Fruit fly (Drosophila melanogaster) whole organism, embryonic: ENCODE measurements around the gene sing.

Experiments used
- Atf6 ChIP-seq: fragments of 200-800 bp; sonication (Bioruptor generic); IDR thresholded peaks from 2 replicates; pipeline ENCODE4 v1.3.6; 2022; ENCODE audit warnings: missing biosample characterization, missing genetic modification characterization
- CG11247 ChIP-seq: fragments of 200-800 bp; sonication (Bioruptor generic); IDR thresholded peaks from 2 replicates; pipeline ENCODE4 v1.3.6; 2022; ENCODE audit warnings: missing biosample characterization, missing genetic modification characterization
- CG11456 ChIP-seq: fragments of 200-800 bp; sonication (Bioruptor generic); IDR thresholded peaks from 3 replicates; pipeline ENCODE4 v1.3.6; 2022; ENCODE audit warnings: missing biosample characterization, missing genetic modification characterization
- CG11560 ChIP-seq: fragments of 200-800 bp; sonication (Bioruptor generic); IDR thresholded peaks from 3 replicates; pipeline ENCODE4 v1.3.6; 2022; ENCODE audit warnings: missing biosample characterization, missing genetic modification characterization
- CG11723 ChIP-seq: fragments of 200-800 bp; sonication (Bioruptor generic); optimal IDR thresholded peaks from 2 replicates; lab custom pipeline; 2017; ENCODE audit warnings: missing biosample characterization, mild to moderate bottlenecking, missing genetic modification characterization
- CG12744 ChIP-seq: fragments of 200-800 bp; sonication (Bioruptor generic); optimal IDR thresholded peaks from 2 replicates; lab custom pipeline; 2016; ENCODE audit warnings: missing biosample characterization, missing genetic modification characterization
- CG12769 ChIP-seq: fragments of 200-800 bp; sonication (Bioruptor generic); optimal IDR thresholded peaks from 2 replicates; lab custom pipeline; 2019; ENCODE audit warnings: missing biosample characterization, mild to moderate bottlenecking, missing genetic modification characterization, moderate library complexity
- CG14441 ChIP-seq: fragments of 200-800 bp; sonication (Bioruptor generic); IDR thresholded peaks from 2 replicates; pipeline ENCODE4 v1.3.6; 2022; ENCODE audit warnings: missing biosample characterization, missing genetic modification characterization
- CG14965 ChIP-seq: fragments of 200-800 bp; sonication (Bioruptor generic); optimal IDR thresholded peaks from 2 replicates; lab custom pipeline; 2016; ENCODE audit warnings: missing biosample characterization, missing genetic modification characterization, borderline replicate concordance
- CG17568 ChIP-seq: fragments of 200-800 bp; sonication (Bioruptor generic); optimal IDR thresholded peaks from 2 replicates; lab custom pipeline; 2018; ENCODE audit warnings: missing biosample characterization, mild to moderate bottlenecking, missing genetic modification characterization, moderate library complexity
- CG18599 ChIP-seq: fragments of 200-800 bp; sonication (Bioruptor generic); optimal IDR thresholded peaks from 3 replicates; lab custom pipeline; 2017; ENCODE audit warnings: missing biosample characterization, missing genetic modification characterization, mild to moderate bottlenecking, moderate library complexity, missing genetic modification reagents
- CG32532 ChIP-seq: fragments of 200-800 bp; sonication (Bioruptor generic); IDR thresholded peaks from 2 replicates; pipeline ENCODE4 v1.3.6; 2022; ENCODE audit warnings: missing biosample characterization, missing genetic modification characterization
- CG33213 ChIP-seq: fragments of 200-800 bp; sonication (Bioruptor generic); optimal IDR thresholded peaks from 3 replicates; lab custom pipeline; 2016; ENCODE audit warnings: missing biosample characterization, missing genetic modification characterization
- CG7745 ChIP-seq: fragments of 200-800 bp; sonication (Bioruptor generic); optimal IDR thresholded peaks from 2 replicates; lab custom pipeline; 2018; ENCODE audit warnings: missing biosample characterization, mild to moderate bottlenecking, missing genetic modification characterization, moderate library complexity
- CG8089 ChIP-seq: fragments of 200-800 bp; sonication (Bioruptor generic); optimal IDR thresholded peaks from 3 replicates; lab custom pipeline; 2016; ENCODE audit warnings: missing biosample characterization, missing genetic modification characterization
- CG8924 ChIP-seq: fragments of 200-800 bp; optimal IDR thresholded peaks from 3 replicates; lab custom pipeline; 2019; ENCODE audit warnings: missing biosample characterization, mild to moderate bottlenecking, missing genetic modification characterization, moderate library complexity
- CG9215 ChIP-seq: fragments of 200-800 bp; sonication (Bioruptor generic); IDR thresholded peaks from 2 replicates; pipeline ENCODE4 v1.3.6; 2022; ENCODE audit warnings: missing biosample characterization, missing genetic modification characterization
- CG9727 ChIP-seq: fragments of 200-800 bp; sonication (Bioruptor generic); optimal IDR thresholded peaks from 3 replicates; lab custom pipeline; 2017; ENCODE audit warnings: missing biosample characterization, mild to moderate bottlenecking, missing genetic modification characterization
- CrebB ChIP-seq: fragments of 200-800 bp; sonication (Bioruptor generic); optimal IDR thresholded peaks from 3 replicates; lab custom pipeline; 2018; ENCODE audit warnings: missing biosample characterization, mild to moderate bottlenecking, missing genetic modification characterization
- Dad ChIP-seq: fragments of 200-800 bp; sonication (Bioruptor generic); optimal IDR thresholded peaks from 3 replicates; lab custom pipeline; 2016; ENCODE audit warnings: missing biosample characterization, missing genetic modification characterization
- Drgx ChIP-seq: fragments of 200-800 bp; sonication (Bioruptor generic); IDR thresholded peaks from 2 replicates; pipeline ENCODE4 v1.3.6; 2022; ENCODE audit warnings: missing biosample characterization, missing genetic modification characterization
- Eip74EF ChIP-seq, 2 experiments: fragments of 200-800 bp in 1 of 2; fragments of >200 bp in 1 of 2; sonication (Bioruptor generic) in 1 of 2; optimal IDR thresholded peaks; 2 replicates each; lab custom pipeline; 2017 to 2019; ENCODE audit warnings: missing biosample characterization in 2 of 2, missing genetic modification characterization in 2 of 2, mild to moderate bottlenecking in 1 of 2, moderate library complexity in 1 of 2
- H15 ChIP-seq: fragments of 200-800 bp; sonication (Bioruptor generic); IDR thresholded peaks from 3 replicates; pipeline ENCODE4 v1.3.6; 2022; ENCODE audit warnings: missing biosample characterization, missing genetic modification characterization
- HLH3B ChIP-seq: fragments of 200-800 bp; sonication (Bioruptor generic); IDR thresholded peaks from 2 replicates; pipeline ENCODE4 v1.3.6; 2022; ENCODE audit warnings: missing biosample characterization, missing genetic modification characterization
- Hand ChIP-seq: fragments of 200-800 bp; sonication (Bioruptor generic); optimal IDR thresholded peaks from 2 replicates; lab custom pipeline; 2017; ENCODE audit warnings: mild to moderate bottlenecking, missing biosample characterization, missing genetic modification reagents, missing genetic modification characterization
- Hey ChIP-seq: fragments of 200-800 bp; sonication (Bioruptor generic); optimal IDR thresholded peaks from 3 replicates; lab custom pipeline; 2018; ENCODE audit warnings: missing biosample characterization, mild to moderate bottlenecking, missing genetic modification characterization
- Med ChIP-seq: fragments of 200-800 bp; sonication (Bioruptor generic); peaks from one replicate; lab custom pipeline; 2016; ENCODE audit warnings: missing biosample characterization, missing genetic modification characterization, mild to moderate bottlenecking, inconsistent platforms, moderate library complexity
- Rx ChIP-seq: fragments of 200-800 bp; sonication (Bioruptor generic); IDR thresholded peaks from 2 replicates; pipeline ENCODE4 v1.3.6; 2022; ENCODE audit warnings: missing biosample characterization, missing genetic modification characterization
- Usf ChIP-seq: fragments of 200-800 bp; sonication (Bioruptor generic); optimal IDR thresholded peaks from 2 replicates; lab custom pipeline; 2017; ENCODE audit warnings: missing genotype, missing biosample characterization, missing genetic modification characterization
- bab2 ChIP-seq: fragments of 200-800 bp; sonication (Bioruptor generic); optimal IDR thresholded peaks from 2 replicates; lab custom pipeline; 2016; ENCODE audit warnings: missing biosample characterization, missing genetic modification characterization
- dmrt11E ChIP-seq: fragments of 200-800 bp; sonication (Bioruptor generic); optimal IDR thresholded peaks from 3 replicates; lab custom pipeline; 2018; ENCODE audit warnings: missing biosample characterization, mild to moderate bottlenecking, missing genetic modification characterization, moderate library complexity
- fd96Cb ChIP-seq: fragments of 200-800 bp; sonication (Bioruptor generic); optimal IDR thresholded peaks from 2 replicates; lab custom pipeline; 2018; ENCODE audit warnings: missing biosample characterization, mild to moderate bottlenecking, missing genetic modification characterization, moderate library complexity
- fru ChIP-seq: fragments of >200 bp; optimal IDR thresholded peaks from 2 replicates; lab custom pipeline; 2017
- grn ChIP-seq: fragments of 200-800 bp; sonication (Bioruptor generic); optimal IDR thresholded peaks from 3 replicates; lab custom pipeline; 2017; ENCODE audit warnings: missing biosample characterization, missing genetic modification characterization
- jing ChIP-seq: fragments of 200-800 bp; sonication (Bioruptor generic); optimal IDR thresholded peaks from 2 replicates; lab custom pipeline; 2018; ENCODE audit warnings: missing biosample characterization, mild to moderate bottlenecking, missing genetic modification characterization
- lola ChIP-seq, 3 experiments: fragments of >200 bp in 2 of 3; fragments of 200-800 bp in 1 of 3; sonication (Bioruptor generic) in 1 of 3; optimal IDR thresholded peaks; 2 replicates each; lab custom pipeline; 2017 to 2019; ENCODE audit warnings: missing biosample characterization in 3 of 3, missing genetic modification characterization in 3 of 3, mild to moderate bottlenecking in 1 of 3, moderate library complexity in 1 of 3
- nerfin-1 ChIP-seq: fragments of 200-800 bp; sonication (Bioruptor generic); optimal IDR thresholded peaks from 3 replicates; lab custom pipeline; 2019; ENCODE audit warnings: missing biosample characterization, mild to moderate bottlenecking, missing genetic modification characterization, moderate library complexity
- nerfin-2 ChIP-seq: fragments of 200-800 bp; sonication (Bioruptor generic); IDR thresholded peaks from 2 replicates; pipeline ENCODE4 v1.3.6; 2022; ENCODE audit warnings: missing biosample characterization, missing genetic modification characterization; ENCODE audit not compliant: partially characterized antibody
- nom ChIP-seq: fragments of 200-800 bp; sonication (Bioruptor generic); optimal IDR thresholded peaks from 2 replicates; lab custom pipeline; 2017; ENCODE audit warnings: missing biosample characterization, missing genetic modification characterization, mild to moderate bottlenecking, moderate library complexity, missing genetic modification reagents
- row ChIP-seq: fragments of 200-800 bp; sonication (Bioruptor generic); IDR thresholded peaks from 3 replicates; pipeline ENCODE4 v1.3.6; 2022; ENCODE audit warnings: missing biosample characterization, missing genetic modification characterization
- schlank ChIP-seq: fragments of 200-800 bp; sonication (Bioruptor generic); optimal IDR thresholded peaks from 2 replicates; lab custom pipeline; 2018; ENCODE audit warnings: missing biosample characterization, mild to moderate bottlenecking, missing genetic modification characterization
- sens ChIP-seq: fragments of 200-800 bp; sonication (Bioruptor generic); peaks from one replicate; lab custom pipeline; 2016; ENCODE audit warnings: missing biosample characterization, missing genetic modification characterization
- sens-2 ChIP-seq: fragments of 200-800 bp; sonication (Bioruptor generic); IDR thresholded peaks from 2 replicates; pipeline ENCODE4 v1.3.6; 2022; ENCODE audit warnings: missing biosample characterization, missing genetic modification characterization
- sisA ChIP-seq: fragments of 200-800 bp; sonication (Bioruptor generic); IDR thresholded peaks from 2 replicates; pipeline ENCODE4 v1.3.6; 2022; ENCODE audit warnings: missing biosample characterization, missing genetic modification characterization
- sna ChIP-seq: fragments of 200-800 bp; sonication (Bioruptor generic); IDR thresholded peaks from 2 replicates; pipeline ENCODE4 v1.3.6; 2022; ENCODE audit warnings: missing biosample characterization, missing genetic modification characterization; ENCODE audit not compliant: partially characterized antibody
- stwl ChIP-seq: fragments of 200-800 bp; sonication (Bioruptor generic); optimal IDR thresholded peaks from 3 replicates; lab custom pipeline; 2018; ENCODE audit warnings: missing biosample characterization, mild to moderate bottlenecking, missing genetic modification characterization, moderate library complexity
- twi ChIP-seq: fragments of 200-800 bp; optimal IDR thresholded peaks from 2 replicates; lab custom pipeline; 2019; ENCODE audit warnings: missing biosample characterization, mild to moderate bottlenecking, missing genetic modification characterization, moderate library complexity
- tx ChIP-seq: fragments of 200-800 bp; sonication (Bioruptor generic); optimal IDR thresholded peaks from 2 replicates; lab custom pipeline; 2016; ENCODE audit warnings: missing biosample characterization, missing genetic modification characterization
- vvl ChIP-seq: fragments of 200-800 bp; sonication (Bioruptor generic); IDR thresholded peaks from 2 replicates; pipeline ENCODE4 v1.3.6; 2022; ENCODE audit warnings: missing biosample characterization, missing genetic modification characterization
- yki ChIP-seq: fragments of >200 bp; optimal IDR thresholded peaks from 3 replicates; lab custom pipeline; 2018

Gene sing

dm6 chrX:16633181-16633957 is 45.7 kb upstream of the sing start:
- TF ChIP-seq dmrt11E, result peak; percentile 4
- TF ChIP-seq CG11723 (GFP tag; lab: Kevin White, UChicago), result no peak
- TF ChIP-seq row, result peak; percentile 20; the same call in 2 of the 3 replicates
- no peak for TF ChIP-seq jing (GFP tag; lab: Kevin White, UChicago)
- TF ChIP-seq grn, result no peak
- no peak for TF ChIP-seq nerfin-2
- TF ChIP-seq Atf6 (GFP tag; lab: Robert Waterston, UW), result no peak
- TF ChIP-seq Rx, result no peak
- no peak for TF ChIP-seq Hey (tag; lab: Kevin White, UChicago)
- TF ChIP-seq yki (lab: Kevin White, UChicago), result no peak
- no peak for TF ChIP-seq CG14441 (GFP tag; lab: Robert Waterston, UW)
- no peak for TF ChIP-seq CrebB (tag; lab: Kevin White, UChicago)
- peak in 1 of 2 experiments; percentile 68 for TF ChIP-seq Eip74EF (GFP tag; optimal IDR thresholded peaks at IDR 0.05; lab: Kevin White, UChicago)
- no peak for TF ChIP-seq HLH3B (GFP tag; lab: Robert Waterston, UW)
- TF ChIP-seq CG11247, result no peak
- TF ChIP-seq CG9727 (GFP tag; lab: Kevin White, UChicago), result peak; percentile 28
- TF ChIP-seq Usf (GFP tag; lab: Kevin White, UChicago), result no peak
- no peak for TF ChIP-seq CG33213
- TF ChIP-seq twi (tag; lab: Kevin White, UChicago), result peak; percentile 22
- TF ChIP-seq CG12769 (tag; lab: Kevin White, UChicago), result peak; percentile 66
- no peak for TF ChIP-seq tx (GFP tag; lab: Kevin White, UChicago)
- peak; percentile 87 for TF ChIP-seq nom (GFP tag; lab: Kevin White, UChicago)
- TF ChIP-seq fd96Cb (tag; lab: Kevin White, UChicago), result no peak
- TF ChIP-seq sna (GFP tag; lab: Robert Waterston, UW), result no peak
- peak; percentile 40; the same call in 1 of the 2 replicates for TF ChIP-seq vvl
- 0 out of 2 replicates have a peak, but pooled peaks have one; percentile 14 for TF ChIP-seq CG9215 (GFP tag; lab: Robert Waterston, UW)
- TF ChIP-seq Med, result peak; percentile 65
- TF ChIP-seq Drgx (GFP tag; lab: Robert Waterston, UW), result peak; percentile 28; the same call in 1 of the 2 replicates
- TF ChIP-seq CG8089, result no peak
- TF ChIP-seq CG14965 (GFP tag; lab: Kevin White, UChicago), result no peak
- TF ChIP-seq bab2 (GFP tag; lab: Kevin White, UChicago), result no peak
- no peak for TF ChIP-seq CG17568
- 0 out of 2 replicates have a peak, but pooled peaks have one; percentile 9 for TF ChIP-seq CG32532
- TF ChIP-seq Dad (GFP tag; lab: Kevin White, UChicago), result no peak
- TF ChIP-seq CG8924, result no peak
- no peak for TF ChIP-seq sens-2 (GFP tag; lab: Robert Waterston, UW)
- TF ChIP-seq CG12744, result no peak
- no peak for TF ChIP-seq stwl
- TF ChIP-seq CG18599, result peak; percentile 33
- TF ChIP-seq Hand (GFP tag; lab: Kevin White, UChicago), result peak; percentile 24
- no peak for TF ChIP-seq H15 (GFP tag; lab: Robert Waterston, UW)
- no peak for TF ChIP-seq schlank (tag; lab: Kevin White, UChicago)
- peak in 1 of 3 experiments; percentile 10 for TF ChIP-seq lola (GFP tag; optimal IDR thresholded peaks at IDR 0.05; lab: Kevin White, UChicago)
- TF ChIP-seq CG7745 (tag; lab: Kevin White, UChicago), result no peak
- no peak for TF ChIP-seq sisA (GFP tag; lab: Robert Waterston, UW)
- TF ChIP-seq CG11560 (tag; lab: Robert Waterston, UW), result no peak
- no peak for TF ChIP-seq nerfin-1 (tag; lab: Kevin White, UChicago)
- TF ChIP-seq fru (lab: Kevin White, UChicago), result no peak
- TF ChIP-seq CG11456, result no peak
- peak; percentile 11 for TF ChIP-seq sens (GFP tag; lab: Kevin White, UChicago)
